Fruit fly (Drosophila melanogaster) whole organism, prepupa: ENCODE results near the gene TP53INP.

Source experiments
- CG15336 ChIP-seq: fragments of 200-800 bp; sonication (Bioruptor generic); IDR thresholded peaks from 2 replicates; pipeline ENCODE4 v1.3.6; 2022; ENCODE audit warnings: missing biosample characterization, missing genetic modification characterization
- CG1621 ChIP-seq: fragments of 200-800 bp; sonication (Bioruptor generic); optimal IDR thresholded peaks from 3 replicates; lab custom pipeline; 2018; ENCODE audit warnings: missing biosample characterization, mild to moderate bottlenecking, missing genetic modification characterization
- CG7368 ChIP-seq: fragments of 200-800 bp; sonication (Bioruptor generic); optimal IDR thresholded peaks from 3 replicates; lab custom pipeline; 2016; ENCODE audit warnings: missing biosample characterization, missing genetic modification characterization
- fd59A ChIP-seq: fragments of 200-800 bp; sonication (Bioruptor generic); optimal IDR thresholded peaks from 2 replicates; lab custom pipeline; 2017; ENCODE audit warnings: missing biosample characterization, mild to moderate bottlenecking, missing genetic modification characterization, missing genetic modification reagents
- fd85E ChIP-seq: fragments of 200-800 bp; sonication (Bioruptor generic); optimal IDR thresholded peaks from 3 replicates; lab custom pipeline; 2016; ENCODE audit warnings: missing biosample characterization, missing genetic modification characterization

dm6 chr3L:4371978-4372377, 34.8 kb upstream of the TP53INP start:
- TF ChIP-seq fd59A (GFP tag; lab: Kevin White, UChicago) = no peak
- no peak for TF ChIP-seq fd85E
- TF ChIP-seq CG1621 (tag; lab: Kevin White, UChicago) = no peak
- no peak for TF ChIP-seq CG15336
- no peak for TF ChIP-seq CG7368 (GFP tag; lab: Kevin White, UChicago)
